ENCODE assay signal across 1 fruit fly cellular context in genomic region chr3R:14283042-14283626, dm6.
TF ChIP-seq lines count a peak whose summit lies in the region.

No protein-coding gene starts in this region.

TF ChIP-seq in whole organism, embryonic, 481 proteins besides CTCF, POLR2A, EP300 and RAD21 (continued from another document and continues in another):
- no peak for TF ChIP-seq CG43689 (GFP tag; IDR thresholded peaks at IDR 0.05; lab: Robert Waterston, UW)
- no peak for TF ChIP-seq CG10321 (GFP tag; IDR thresholded peaks at IDR 0.05; lab: Robert Waterston, UW)
- peak; percentile 38 for TF ChIP-seq HHEX (GFP tag; optimal IDR thresholded peaks at IDR 0.05; lab: Kevin White, UChicago)
- no peak for TF ChIP-seq usp (GFP tag; optimal IDR thresholded peaks at IDR 0.05; lab: Kevin White, UChicago)
- TF ChIP-seq ab (GFP tag; optimal IDR thresholded peaks at IDR 0.05; lab: Kevin White, UChicago): no peak
- no peak for TF ChIP-seq ac (GFP tag; optimal IDR thresholded peaks at IDR 0.05; lab: Kevin White, UChicago)
- TF ChIP-seq Camta (GFP tag; optimal IDR thresholded peaks at IDR 0.05; lab: Kevin White, UChicago): peak; percentile 8
- no peak for TF ChIP-seq Dfd (GFP tag; optimal IDR thresholded peaks at IDR 0.05; lab: Kevin White, UChicago)
- TF ChIP-seq Dek (tag; optimal IDR thresholded peaks at IDR 0.05; lab: Kevin White, UChicago): peak; percentile 44
- TF ChIP-seq CG33557 (GFP tag; optimal IDR thresholded peaks at IDR 0.05; lab: Kevin White, UChicago): no peak
- peak; percentile 80 for TF ChIP-seq Med (GFP tag; lab: Kevin White, UChicago)
- TF ChIP-seq so (GFP tag; IDR thresholded peaks at IDR 0.05; lab: Robert Waterston, UW): no peak
- TF ChIP-seq cas (GFP tag; IDR thresholded peaks at IDR 0.05; lab: Robert Waterston, UW): no peak
- peak; percentile 68 for TF ChIP-seq lbe (GFP tag; optimal IDR thresholded peaks at IDR 0.05; lab: Kevin White, UChicago)
- no peak for TF ChIP-seq NFAT (GFP tag; IDR thresholded peaks at IDR 0.05; lab: Robert Waterston, UW)
- peak; percentile 22 for TF ChIP-seq CG11504 (tag; optimal IDR thresholded peaks at IDR 0.05; lab: Kevin White, UChicago)
- TF ChIP-seq tap (tag; optimal IDR thresholded peaks at IDR 0.05; lab: Kevin White, UChicago): no peak
- TF ChIP-seq E2f2 (GFP tag; IDR thresholded peaks at IDR 0.05; lab: Robert Waterston, UW): no peak
- no peak for TF ChIP-seq Dad (GFP tag; optimal IDR thresholded peaks at IDR 0.05; lab: Kevin White, UChicago)
- peak; percentile 67 for TF ChIP-seq tio (GFP tag; optimal IDR thresholded peaks at IDR 0.05; lab: Kevin White, UChicago)
- no peak for TF ChIP-seq Tbp (GFP tag; optimal IDR thresholded peaks at IDR 0.05; lab: Kevin White, UChicago)
- no peak for TF ChIP-seq pan (optimal IDR thresholded peaks at IDR 0.05; lab: Kevin White, UChicago)
- no peak for TF ChIP-seq pan (GFP tag; optimal IDR thresholded peaks at IDR 0.05 in 1 of 2, IDR thresholded peaks at IDR 0.05 in 1 of 2)
- peak; percentile 34 for TF ChIP-seq phol (tag; optimal IDR thresholded peaks at IDR 0.05; lab: Kevin White, UChicago)
- no peak for TF ChIP-seq Opbp (GFP tag; IDR thresholded peaks at IDR 0.05; lab: Robert Waterston, UW; ENCODE audit: partially characterized antibody)
- peak; percentile 25 for TF ChIP-seq CG15011 (GFP tag; optimal IDR thresholded peaks at IDR 0.05; lab: Kevin White, UChicago)
- no peak for TF ChIP-seq Jarid2 (GFP tag; optimal IDR thresholded peaks at IDR 0.05; lab: Kevin White, UChicago)
- TF ChIP-seq Ptx1 (GFP tag; IDR thresholded peaks at IDR 0.05; lab: Robert Waterston, UW): no peak
- no peak for TF ChIP-seq CG4424 (GFP tag; optimal IDR thresholded peaks at IDR 0.05; lab: Kevin White, UChicago)
- TF ChIP-seq CG8359 (GFP tag; optimal IDR thresholded peaks at IDR 0.05; lab: Kevin White, UChicago; ENCODE audit: borderline replicate concordance): no peak
- TF ChIP-seq CG7271 (tag; optimal IDR thresholded peaks at IDR 0.05; lab: Kevin White, UChicago): no peak
- TF ChIP-seq CG5953 (GFP tag; IDR thresholded peaks at IDR 0.05; lab: Robert Waterston, UW): no peak
- TF ChIP-seq dysf (GFP tag; IDR thresholded peaks at IDR 0.05; lab: Robert Waterston, UW): no peak
- no peak for TF ChIP-seq CG1602 (GFP tag; optimal IDR thresholded peaks at IDR 0.05; lab: Kevin White, UChicago)
- no peak for TF ChIP-seq gt (GFP tag; IDR thresholded peaks at IDR 0.05; lab: Robert Waterston, UW)
- TF ChIP-seq Trl (optimal IDR thresholded peaks at IDR 0.05; lab: Kevin White, UChicago): peak in 1 of 2 experiments; percentile 46
- TF ChIP-seq Trl (GFP tag; optimal IDR thresholded peaks at IDR 0.05; lab: Kevin White, UChicago): no peak
- no peak for TF ChIP-seq ttk (GFP tag; IDR thresholded peaks at IDR 0.05; lab: Robert Waterston, UW)
- TF ChIP-seq lola (GFP tag; optimal IDR thresholded peaks at IDR 0.05; lab: Kevin White, UChicago): no peak
- no peak for TF ChIP-seq CG11093 (GFP tag; IDR thresholded peaks at IDR 0.05; lab: Robert Waterston, UW)
- no peak for TF ChIP-seq CG11695 (GFP tag; IDR thresholded peaks at IDR 0.05; lab: Robert Waterston, UW)
- TF ChIP-seq CG6654 (GFP tag; optimal IDR thresholded peaks at IDR 0.05; lab: Kevin White, UChicago): no peak
- TF ChIP-seq al (GFP tag; IDR thresholded peaks at IDR 0.05; lab: Robert Waterston, UW): no peak
- no peak for TF ChIP-seq bsh (GFP tag; optimal IDR thresholded peaks at IDR 0.05; lab: Kevin White, UChicago)
- TF ChIP-seq D19B (GFP tag; optimal IDR thresholded peaks at IDR 0.05; lab: Kevin White, UChicago): peak; percentile 48
- TF ChIP-seq B-H1 (GFP tag; IDR thresholded peaks at IDR 0.05; lab: Robert Waterston, UW): no peak
- TF ChIP-seq corto (GFP tag; optimal IDR thresholded peaks at IDR 0.05; lab: Kevin White, UChicago): no peak
- TF ChIP-seq Usf (GFP tag; optimal IDR thresholded peaks at IDR 0.05; lab: Kevin White, UChicago): no peak
- peak; percentile 72 for TF ChIP-seq Hsf (GFP tag; optimal IDR thresholded peaks at IDR 0.05; lab: Kevin White, UChicago)
- TF ChIP-seq CG10366 (GFP tag; IDR thresholded peaks at IDR 0.05; lab: Robert Waterston, UW): no peak
- TF ChIP-seq Lhr (GFP tag; optimal IDR thresholded peaks at IDR 0.05; lab: Kevin White, UChicago): no peak
- no peak; the same call in 2 of the 4 replicates for TF ChIP-seq Gug (GFP tag; IDR thresholded peaks at IDR 0.05; lab: Robert Waterston, UW)
- no peak for TF ChIP-seq org-1 (GFP tag; optimal IDR thresholded peaks at IDR 0.05; lab: Kevin White, UChicago)
- no peak for TF ChIP-seq Doc3 (GFP tag; IDR thresholded peaks at IDR 0.05; lab: Robert Waterston, UW; ENCODE audit: partially characterized antibody)
- no peak for TF ChIP-seq vnd (GFP tag; IDR thresholded peaks at IDR 0.05; lab: Robert Waterston, UW; ENCODE audit: partially characterized antibody)
- TF ChIP-seq CG12219 (GFP tag; optimal IDR thresholded peaks at IDR 0.05; lab: Kevin White, UChicago): no peak
- no peak for TF ChIP-seq NC2β (GFP tag; optimal IDR thresholded peaks at IDR 0.05; lab: Kevin White, UChicago)
- TF ChIP-seq unpg (GFP tag; optimal IDR thresholded peaks at IDR 0.05; lab: Kevin White, UChicago): peak; percentile 27
- TF ChIP-seq CG15269 (tag; optimal IDR thresholded peaks at IDR 0.05; lab: Kevin White, UChicago): peak; percentile 47
- no peak for TF ChIP-seq CG8089 (GFP tag; optimal IDR thresholded peaks at IDR 0.05; lab: Kevin White, UChicago)
- no peak for TF ChIP-seq Kr (GFP tag; optimal IDR thresholded peaks at IDR 0.05; lab: Kevin White, UChicago)
- no peak for TF ChIP-seq Adf1 (GFP tag; IDR thresholded peaks at IDR 0.05; lab: Robert Waterston, UW)
- no peak for TF ChIP-seq CG31224 (GFP tag; IDR thresholded peaks at IDR 0.05; lab: Robert Waterston, UW)
- TF ChIP-seq D19A (tag; optimal IDR thresholded peaks at IDR 0.05; lab: Kevin White, UChicago): peak; percentile 10
- TF ChIP-seq CG4404 (GFP tag; IDR thresholded peaks at IDR 0.05; lab: Robert Waterston, UW): no peak
- peak; percentile 71 for TF ChIP-seq gem (tag; optimal IDR thresholded peaks at IDR 0.05; lab: Kevin White, UChicago)
- no peak for TF ChIP-seq sob (GFP tag; IDR thresholded peaks at IDR 0.05; lab: Robert Waterston, UW)
- no peak for TF ChIP-seq CG17612 (GFP tag; IDR thresholded peaks at IDR 0.05; lab: Robert Waterston, UW)
- no peak for TF ChIP-seq CG4282 (GFP tag; optimal IDR thresholded peaks at IDR 0.05; lab: Kevin White, UChicago)
- TF ChIP-seq MESR4 (GFP tag; optimal IDR thresholded peaks at IDR 0.05; lab: Kevin White, UChicago): no peak
- TF ChIP-seq twi (tag; optimal IDR thresholded peaks at IDR 0.05; lab: Kevin White, UChicago): no peak
- no peak for TF ChIP-seq CG2129 (GFP tag; IDR thresholded peaks at IDR 0.05; lab: Robert Waterston, UW; ENCODE audit: partially characterized antibody)
- TF ChIP-seq Bgb (GFP tag; IDR thresholded peaks at IDR 0.05; lab: Robert Waterston, UW; ENCODE audit: partially characterized antibody): no peak
- TF ChIP-seq insv (GFP tag; optimal IDR thresholded peaks at IDR 0.05; lab: Kevin White, UChicago): no peak
- TF ChIP-seq inv (GFP tag; IDR thresholded peaks at IDR 0.05; lab: Robert Waterston, UW; ENCODE audit: partially characterized antibody): no peak
- no peak for TF ChIP-seq vvl (GFP tag; IDR thresholded peaks at IDR 0.05; lab: Robert Waterston, UW)
- no peak for TF ChIP-seq CG14710 (tag; optimal IDR thresholded peaks at IDR 0.05; lab: Kevin White, UChicago)
- TF ChIP-seq onecut (GFP tag; IDR thresholded peaks at IDR 0.05; lab: Robert Waterston, UW): no peak
- TF ChIP-seq zf30C (GFP tag; optimal IDR thresholded peaks at IDR 0.05; lab: Kevin White, UChicago): no peak
- peak; percentile 45 for TF ChIP-seq Xbp1 (GFP tag; optimal IDR thresholded peaks at IDR 0.05; lab: Kevin White, UChicago)
- no peak for TF ChIP-seq CG32532 (GFP tag; IDR thresholded peaks at IDR 0.05; lab: Robert Waterston, UW)
- TF ChIP-seq ato (GFP tag; IDR thresholded peaks at IDR 0.05; lab: Robert Waterston, UW; ENCODE audit: partially characterized antibody): no peak
- no peak for TF ChIP-seq sisA (GFP tag; IDR thresholded peaks at IDR 0.05; lab: Robert Waterston, UW)
- TF ChIP-seq yki (optimal IDR thresholded peaks at IDR 0.05; lab: Kevin White, UChicago): no peak
- no peak for TF ChIP-seq fd96Cb (tag; optimal IDR thresholded peaks at IDR 0.05; lab: Kevin White, UChicago)
- TF ChIP-seq ken (GFP tag; IDR thresholded peaks at IDR 0.05; lab: Robert Waterston, UW): no peak
- no peak for TF ChIP-seq Taf1 (GFP tag; IDR thresholded peaks at IDR 0.05; lab: Robert Waterston, UW)
- no peak for TF ChIP-seq CG17912 (GFP tag; optimal IDR thresholded peaks at IDR 0.05; lab: Kevin White, UChicago)
- TF ChIP-seq CG6813 (GFP tag; optimal IDR thresholded peaks at IDR 0.05; lab: Kevin White, UChicago): no peak
- TF ChIP-seq slp2 (GFP tag; optimal IDR thresholded peaks at IDR 0.05; lab: Kevin White, UChicago): no peak
- no peak for TF ChIP-seq rib (GFP tag; IDR thresholded peaks at IDR 0.05; lab: Robert Waterston, UW)
- TF ChIP-seq emc (GFP tag; optimal IDR thresholded peaks at IDR 0.05; lab: Kevin White, UChicago): no peak
- TF ChIP-seq CrebB (tag; optimal IDR thresholded peaks at IDR 0.05; lab: Kevin White, UChicago): no peak
- peak; percentile 65 for TF ChIP-seq zfh2 (GFP tag; optimal IDR thresholded peaks at IDR 0.05; lab: Kevin White, UChicago)
- TF ChIP-seq run (tag; optimal IDR thresholded peaks at IDR 0.05; lab: Kevin White, UChicago): no peak
- TF ChIP-seq CG10979 (tag; optimal IDR thresholded peaks at IDR 0.05; lab: Kevin White, UChicago): no peak
- TF ChIP-seq pros (GFP tag; optimal IDR thresholded peaks at IDR 0.05; lab: Kevin White, UChicago): no peak
- TF ChIP-seq Spps (tag; optimal IDR thresholded peaks at IDR 0.05; lab: Kevin White, UChicago): no peak
- TF ChIP-seq CG17328 (GFP tag; IDR thresholded peaks at IDR 0.05; lab: Robert Waterston, UW): no peak
- TF ChIP-seq Nf-YC (tag; optimal IDR thresholded peaks at IDR 0.05; lab: Kevin White, UChicago): no peak
- TF ChIP-seq CG34376 (GFP tag; optimal IDR thresholded peaks at IDR 0.05; lab: Kevin White, UChicago): no peak
- no peak for TF ChIP-seq CG8388 (GFP tag; optimal IDR thresholded peaks at IDR 0.05; lab: Kevin White, UChicago)
- no peak for TF ChIP-seq CG12104 (GFP tag; optimal IDR thresholded peaks at IDR 0.05; lab: Kevin White, UChicago)
- no peak for TF ChIP-seq lov (optimal IDR thresholded peaks at IDR 0.05; lab: Kevin White, UChicago)
- no peak for TF ChIP-seq lov (GFP tag; IDR thresholded peaks at IDR 0.05; lab: Robert Waterston, UW)
- TF ChIP-seq disco-r (GFP tag; optimal IDR thresholded peaks at IDR 0.05; lab: Kevin White, UChicago): no peak
- TF ChIP-seq CG10209 (GFP tag; optimal IDR thresholded peaks at IDR 0.05; lab: Kevin White, UChicago): peak; percentile 68
- TF ChIP-seq CG3281 (GFP tag; optimal IDR thresholded peaks at IDR 0.05; lab: Kevin White, UChicago): peak; percentile 58
- peak; percentile 40 for TF ChIP-seq CG13424 (tag; optimal IDR thresholded peaks at IDR 0.05; lab: Kevin White, UChicago)
- no peak for TF ChIP-seq aop (GFP tag; IDR thresholded peaks at IDR 0.05; lab: Robert Waterston, UW)
- no peak for TF ChIP-seq Blimp-1 (GFP tag; optimal IDR thresholded peaks at IDR 0.05; lab: Kevin White, UChicago)
- peak in 1 of 2 experiments; percentile 30 for TF ChIP-seq Pdp1 (GFP tag; optimal IDR thresholded peaks at IDR 0.05; lab: Kevin White, UChicago)
- TF ChIP-seq Nf-YA (GFP tag; IDR thresholded peaks at IDR 0.05; lab: Robert Waterston, UW): no peak
- no peak for TF ChIP-seq sug (tag; optimal IDR thresholded peaks at IDR 0.05; lab: Kevin White, UChicago)
- no peak for TF ChIP-seq prd (optimal IDR thresholded peaks at IDR 0.05; lab: Kevin White, UChicago)
- no peak for TF ChIP-seq prd (GFP tag; IDR thresholded peaks at IDR 0.05; lab: Robert Waterston, UW)
- no peak for TF ChIP-seq CG18764 (GFP tag; optimal IDR thresholded peaks at IDR 0.05; lab: Kevin White, UChicago)
- TF ChIP-seq CG2120 (GFP tag; optimal IDR thresholded peaks at IDR 0.05; lab: Kevin White, UChicago): peak; percentile 79
- TF ChIP-seq klu (GFP tag; IDR thresholded peaks at IDR 0.05; lab: Robert Waterston, UW): no peak
- no peak for TF ChIP-seq pnt (GFP tag; optimal IDR thresholded peaks at IDR 0.05; lab: Kevin White, UChicago)
- TF ChIP-seq fd64A (GFP tag; optimal IDR thresholded peaks at IDR 0.05; lab: Kevin White, UChicago): no peak
- TF ChIP-seq CG2875 (GFP tag; optimal IDR thresholded peaks at IDR 0.05; lab: Kevin White, UChicago): no peak
- TF ChIP-seq CG6254 (GFP tag; optimal IDR thresholded peaks at IDR 0.05; lab: Kevin White, UChicago): no peak
- no peak for TF ChIP-seq tll (GFP tag; optimal IDR thresholded peaks at IDR 0.05; lab: Kevin White, UChicago)
- TF ChIP-seq NC2α (GFP tag; optimal IDR thresholded peaks at IDR 0.05; lab: Kevin White, UChicago): no peak
- TF ChIP-seq Fer1 (GFP tag; optimal IDR thresholded peaks at IDR 0.05; lab: Kevin White, UChicago): no peak
- no peak for TF ChIP-seq CG3838 (GFP tag; optimal IDR thresholded peaks at IDR 0.05; lab: Kevin White, UChicago)
- no peak for TF ChIP-seq gsb-n (tag; optimal IDR thresholded peaks at IDR 0.05; lab: Kevin White, UChicago)
- no peak for TF ChIP-seq CG7987 (GFP tag; optimal IDR thresholded peaks at IDR 0.05; lab: Kevin White, UChicago)
- TF ChIP-seq CG30403 (GFP tag; optimal IDR thresholded peaks at IDR 0.05; lab: Kevin White, UChicago): peak; percentile 50
- no peak; the same call in 1 of the 2 replicates for TF ChIP-seq CG6272 (GFP tag; IDR thresholded peaks at IDR 0.05; lab: Robert Waterston, UW)
- no peak for TF ChIP-seq CG9876 (GFP tag; optimal IDR thresholded peaks at IDR 0.05; lab: Kevin White, UChicago)
- peak; percentile 54 for TF ChIP-seq lilli (GFP tag; optimal IDR thresholded peaks at IDR 0.05; lab: Kevin White, UChicago)
- no peak for TF ChIP-seq tgo (GFP tag; IDR thresholded peaks at IDR 0.05; lab: Robert Waterston, UW)
- TF ChIP-seq CG2202 (tag; optimal IDR thresholded peaks at IDR 0.05; lab: Kevin White, UChicago): no peak
- TF ChIP-seq CG7745 (tag; optimal IDR thresholded peaks at IDR 0.05; lab: Kevin White, UChicago): no peak
- TF ChIP-seq ftz-f1 (GFP tag; optimal IDR thresholded peaks at IDR 0.05; lab: Kevin White, UChicago): no peak
- TF ChIP-seq CG18011 (GFP tag; optimal IDR thresholded peaks at IDR 0.05; lab: Kevin White, UChicago): no peak
- no peak for TF ChIP-seq CG11085 (GFP tag; IDR thresholded peaks at IDR 0.05; lab: Robert Waterston, UW)
- peak; percentile 7 for TF ChIP-seq Sox100B (GFP tag; optimal IDR thresholded peaks at IDR 0.05; lab: Kevin White, UChicago)
- TF ChIP-seq CoRest (tag; optimal IDR thresholded peaks at IDR 0.05; lab: Kevin White, UChicago): peak; percentile 63
